Worm (Caenorhabditis elegans): ENCODE data around the gene R12B2.7.
A peak's percentile ranks its signal among the peaks of the same experiment; 100 is the strongest.

R12B2.7 gene

ce11 chrIII:5840277-5840676, 25.4 kb downstream of the R12B2.7 start (continued):
- no peak for TF ChIP-seq lim-7 (GFP tag; IDR thresholded peaks at IDR 0.05)
- TF ChIP-seq ceh-20 (GFP tag; IDR thresholded peaks at IDR 0.05): no peak
- no peak for TF ChIP-seq arid-1 (GFP tag; conservative IDR thresholded peaks at IDR 0.05)
- no peak for TF ChIP-seq ama-1 (optimal IDR thresholded peaks at IDR 0.05)
- TF ChIP-seq nhr-11 (tag; optimal IDR thresholded peaks at IDR 0.05): no peak
- no peak for TF ChIP-seq cey-2 (tag; optimal IDR thresholded peaks at IDR 0.05; ENCODE audit: borderline replicate concordance, insufficient read depth)
- TF ChIP-seq ceh-28 (tag; optimal IDR thresholded peaks at IDR 0.05): no peak
- TF ChIP-seq zfp-3 (GFP tag; conservative IDR thresholded peaks at IDR 0.05): no peak
- no peak for TF ChIP-seq T26A8.4 (GFP tag; IDR thresholded peaks at IDR 0.05)
- no peak for TF ChIP-seq nhr-25 (tag; optimal IDR thresholded peaks at IDR 0.05; ENCODE audit: borderline replicate concordance, insufficient read depth)
- TF ChIP-seq dmd-9 (GFP tag; IDR thresholded peaks at IDR 0.05): no peak
- no peak for TF ChIP-seq lir-3 (tag; optimal IDR thresholded peaks at IDR 0.05)
- no peak for TF ChIP-seq ceh-62 (tag; optimal IDR thresholded peaks at IDR 0.05)
- TF ChIP-seq madf-5 (GFP tag; IDR thresholded peaks at IDR 0.05): 0 out of 4 replicates have a peak, but pooled peaks of 1 of the 2 experiments have one; percentile 35
- no peak for TF ChIP-seq lsy-2 (tag; optimal IDR thresholded peaks at IDR 0.05)
- no peak for TF ChIP-seq nhr-41 (GFP tag; IDR thresholded peaks at IDR 0.05)
- no peak for TF ChIP-seq F37D6.2 (tag; optimal IDR thresholded peaks at IDR 0.05)
- TF ChIP-seq Y75B8A.6 (GFP tag; IDR thresholded peaks at IDR 0.05): no peak
- TF ChIP-seq daf-12 (tag; optimal IDR thresholded peaks at IDR 0.05): no peak
- no peak for TF ChIP-seq nhr-111 (GFP tag; optimal IDR thresholded peaks at IDR 0.05)
- TF ChIP-seq sdz-12 (GFP tag; optimal IDR thresholded peaks at IDR 0.05): no peak
- TF ChIP-seq madf-9 (GFP tag; conservative IDR thresholded peaks at IDR 0.05): no peak
- no peak for TF ChIP-seq hif-1 (tag; optimal IDR thresholded peaks at IDR 0.05)
- no peak for TF ChIP-seq ceh-44 (GFP tag; IDR thresholded peaks at IDR 0.05)
- no peak for TF ChIP-seq Y105C5A.15 (GFP tag; IDR thresholded peaks at IDR 0.05)
- no peak for TF ChIP-seq nhr-237 (tag; optimal IDR thresholded peaks at IDR 0.05)
- TF ChIP-seq nhr-76 (tag; optimal IDR thresholded peaks at IDR 0.05): no peak
- TF ChIP-seq D1046.2 (GFP tag; IDR thresholded peaks at IDR 0.05): no peak
- no peak for TF ChIP-seq ztf-7 (tag; optimal IDR thresholded peaks at IDR 0.05)
- no peak for TF ChIP-seq vab-7 (GFP tag; IDR thresholded peaks at IDR 0.05)
- TF ChIP-seq mep-1 (tag; optimal IDR thresholded peaks at IDR 0.05): no peak
- peak; percentile 24 for TF ChIP-seq mes-2 (tag; optimal IDR thresholded peaks at IDR 0.05; ENCODE audit: poor library complexity, severe bottlenecking)
- TF ChIP-seq daf-19 (GFP tag; conservative IDR thresholded peaks at IDR 0.05): no peak
- no peak for TF ChIP-seq nhr-102 (tag; optimal IDR thresholded peaks at IDR 0.05)
- TF ChIP-seq F26F4.8 (GFP tag; conservative IDR thresholded peaks at IDR 0.05): no peak
- TF ChIP-seq daf-8 (GFP tag; IDR thresholded peaks at IDR 0.05): no peak
- TF ChIP-seq nhr-42 (GFP tag; IDR thresholded peaks at IDR 0.05): no peak
- TF ChIP-seq zfp-2 (tag; optimal IDR thresholded peaks at IDR 0.05): no peak
- TF ChIP-seq unc-62 (GFP tag; optimal IDR thresholded peaks at IDR 0.05 in 1 of 2): peak in 1 of 2 experiments; percentile 87
- no peak for TF ChIP-seq unc-62 (tag; optimal IDR thresholded peaks at IDR 0.05)
- TF ChIP-seq R02D3.7 (tag; optimal IDR thresholded peaks at IDR 0.05): no peak
- TF ChIP-seq dmd-6 (GFP tag; IDR thresholded peaks at IDR 0.05): peak; percentile 43; the same call in 1 of the 2 replicates
- no peak for TF ChIP-seq lin-1 (GFP tag; IDR thresholded peaks at IDR 0.05)
- TF ChIP-seq nhr-48 (tag; optimal IDR thresholded peaks at IDR 0.05): no peak
- 0 out of 2 replicates have a peak, but pooled peaks have one; percentile 8 for TF ChIP-seq mdt-29 (GFP tag; IDR thresholded peaks at IDR 0.05)
- TF ChIP-seq ztf-11 (tag; optimal IDR thresholded peaks at IDR 0.05): no peak
- no peak for TF ChIP-seq dmd-8 (GFP tag; IDR thresholded peaks at IDR 0.05)
- no peak for TF ChIP-seq F44E2.7 (GFP tag; IDR thresholded peaks at IDR 0.05)
- no peak for TF ChIP-seq php-3 (GFP tag; IDR thresholded peaks at IDR 0.05)
- no peak for TF ChIP-seq hlh-30 (tag; optimal IDR thresholded peaks at IDR 0.05; ENCODE audit: insufficient read depth)
- no peak for TF ChIP-seq unc-130 (GFP tag; optimal IDR thresholded peaks at IDR 0.05)
- no peak for TF ChIP-seq skn-1 (tag; optimal IDR thresholded peaks at IDR 0.05)

Measured in whole organism, L4 larva.